Fruit fly (Drosophila melanogaster) whole organism, wandering third instar larva: Measurements from ENCODE around the gene CG11686.
A peak's percentile ranks its signal among the peaks of the same experiment; 100 is the strongest.

Experiments used
- Abd-B ChIP-seq: fragments of >200 bp; optimal IDR thresholded peaks from 2 replicates; lab custom pipeline; 2017; ENCODE audit warnings: missing biosample characterization, missing genetic modification characterization
- CG9705 ChIP-seq: fragments of 200-800 bp; sonication (Bioruptor generic); optimal IDR thresholded peaks from 2 replicates; lab custom pipeline; 2018; ENCODE audit warnings: missing biosample characterization, mild to moderate bottlenecking, missing genetic modification characterization
- CrebA ChIP-seq: fragments of 200-800 bp; sonication (Bioruptor generic); optimal IDR thresholded peaks from 2 replicates; lab custom pipeline; 2016; ENCODE audit warnings: missing biosample characterization, mild to moderate bottlenecking, missing genetic modification characterization, borderline replicate concordance
- Dfd ChIP-seq: fragments of >200 bp; optimal IDR thresholded peaks from 2 replicates; lab custom pipeline; 2017; ENCODE audit warnings: missing biosample characterization, missing genetic modification characterization
- Dif ChIP-seq: fragments of 200-275, 200-300 bp; sonication (Bioruptor generic); optimal IDR thresholded peaks from 2 replicates; lab custom pipeline; 2018; ENCODE audit warnings: missing biosample characterization, missing genetic modification characterization; ENCODE audit not compliant: partially characterized antibody
- GATAd ChIP-seq: sonication (Bioruptor generic); optimal IDR thresholded peaks from 2 replicates; lab custom pipeline; 2016; ENCODE audit warnings: missing biosample characterization, missing genetic modification characterization
- HLH106 ChIP-seq: fragments of 200-800 bp; optimal IDR thresholded peaks from 3 replicates; lab custom pipeline; 2019; ENCODE audit warnings: missing biosample characterization, mild to moderate bottlenecking, missing genetic modification characterization, moderate library complexity
- Hnf4 ChIP-seq: fragments of 200-800 bp; sonication (Bioruptor generic); optimal IDR thresholded peaks from 2 replicates; lab custom pipeline; 2016; ENCODE audit warnings: missing biosample characterization, mild to moderate bottlenecking, missing genetic modification characterization
- Hr83 ChIP-seq: fragments of 200-300 bp; sonication (Bioruptor generic); optimal IDR thresholded peaks from 2 replicates; lab custom pipeline; 2016; ENCODE audit warnings: missing biosample characterization, mild to moderate bottlenecking, missing genetic modification characterization, moderate library complexity; ENCODE audit not compliant: poor library complexity, severe bottlenecking
- Mio ChIP-seq: sonication (Bioruptor generic); optimal IDR thresholded peaks from 2 replicates; lab custom pipeline; 2016; ENCODE audit warnings: missing biosample characterization, missing genetic modification characterization
- Myc ChIP-seq: fragments of >200 bp; optimal IDR thresholded peaks from 2 replicates; lab custom pipeline; 2017
- N ChIP-seq: fragments of >200 bp; optimal IDR thresholded peaks from 2 replicates; lab custom pipeline; 2018; ENCODE audit warnings: missing biosample characterization, missing external identifiers, missing genetic modification characterization
- OdsH ChIP-seq: fragments of 200-800 bp; sonication (Bioruptor generic); optimal IDR thresholded peaks from 2 replicates; lab custom pipeline; 2016; ENCODE audit warnings: missing biosample characterization, mild to moderate bottlenecking, missing genetic modification characterization
- Rel ChIP-seq, 2 experiments: fragments of 200-800 bp; sonication (Bioruptor generic) in 1 of 2; optimal IDR thresholded peaks; 2 replicates in 1 of 2; 3 replicates in 1 of 2; lab custom pipeline; 2016 to 2019; ENCODE audit warnings: mild to moderate bottlenecking in 2 of 2, missing biosample characterization in 2 of 2, missing genetic modification characterization in 2 of 2, moderate library complexity in 1 of 2
- Sp1 ChIP-seq: fragments of 200-800 bp; sonication (Bioruptor generic); optimal IDR thresholded peaks from 3 replicates; lab custom pipeline; 2019; ENCODE audit warnings: missing biosample characterization, mild to moderate bottlenecking, missing genetic modification characterization, moderate library complexity
- Vsx2 ChIP-seq: fragments of 200-300, 225-300 bp; sonication (Bioruptor generic); optimal IDR thresholded peaks from 2 replicates; lab custom pipeline; 2018; ENCODE audit warnings: missing biosample characterization, missing genetic modification characterization; ENCODE audit not compliant: partially characterized antibody
- br ChIP-seq: fragments of 200-800 bp; sonication (Bioruptor generic); optimal IDR thresholded peaks from 2 replicates; lab custom pipeline; 2016; ENCODE audit warnings: missing biosample characterization, missing genetic modification characterization
- dl ChIP-seq, 2 experiments: fragments of 175-275, 200-275 bp in 1 of 2; fragments of 200-275 bp in 1 of 2; sonication (Bioruptor generic); optimal IDR thresholded peaks; lab custom pipeline; 2018; ENCODE audit warnings: mild to moderate bottlenecking in 2 of 2, missing biosample characterization in 2 of 2, missing genetic modification characterization in 2 of 2, moderate library complexity in 2 of 2; ENCODE audit not compliant: partially characterized antibody in 2 of 2, insufficient read depth in 1 of 2
- dmrt93B ChIP-seq: fragments of 200-800 bp; sonication (Bioruptor generic); optimal IDR thresholded peaks from 2 replicates; lab custom pipeline; 2018; ENCODE audit warnings: missing biosample characterization, mild to moderate bottlenecking, missing genetic modification characterization
- dsf ChIP-seq: sonication (Bioruptor generic); optimal IDR thresholded peaks from 2 replicates; lab custom pipeline; 2016; ENCODE audit warnings: missing biosample characterization, missing genetic modification characterization, borderline replicate concordance
- ey ChIP-seq: fragments of 200-800 bp; sonication (Bioruptor generic); optimal IDR thresholded peaks from 2 replicates; lab custom pipeline; 2016; ENCODE audit warnings: missing biosample characterization, missing genetic modification characterization
- foxo ChIP-seq, 2 experiments: fragments of 200-800 bp; sonication (Bioruptor generic); optimal IDR thresholded peaks; 2 replicates in 1 of 2; 3 replicates in 1 of 2; lab custom pipeline; 2016 to 2017; ENCODE audit warnings: missing biosample characterization in 2 of 2, missing genetic modification characterization in 2 of 2
- fru ChIP-seq: fragments of 200-800 bp; sonication (Bioruptor generic); optimal IDR thresholded peaks from 3 replicates; lab custom pipeline; 2016; ENCODE audit warnings: missing biosample characterization, mild to moderate bottlenecking, missing genetic modification characterization
- h ChIP-seq: fragments of 200-800 bp; sonication (Bioruptor generic); optimal IDR thresholded peaks from 3 replicates; lab custom pipeline; 2016; ENCODE audit warnings: missing biosample characterization, mild to moderate bottlenecking, missing genetic modification characterization
- jim ChIP-seq: fragments of 175-275, 200-325 bp; sonication (Bioruptor generic); optimal IDR thresholded peaks from 2 replicates; lab custom pipeline; 2016; ENCODE audit warnings: missing biosample characterization, mild to moderate bottlenecking, missing genetic modification characterization
- lola ChIP-seq: fragments of >200 bp; optimal IDR thresholded peaks from 2 replicates; lab custom pipeline; 2017; ENCODE audit warnings: missing biosample characterization, missing genetic modification characterization
- pan ChIP-seq: fragments of >200 bp; optimal IDR thresholded peaks from 2 replicates; lab custom pipeline; 2017
- psq ChIP-seq: fragments of 200-800 bp; sonication (Bioruptor generic); optimal IDR thresholded peaks from 3 replicates; lab custom pipeline; 2017; ENCODE audit warnings: missing biosample characterization, mild to moderate bottlenecking, missing genetic modification characterization, moderate library complexity
- rgr ChIP-seq: fragments of 200-800 bp; sonication (Bioruptor generic); optimal IDR thresholded peaks from 3 replicates; lab custom pipeline; 2016; ENCODE audit warnings: missing biosample characterization, mild to moderate bottlenecking, missing genetic modification characterization
- sv ChIP-seq: fragments of 200-800 bp; sonication (Bioruptor generic); optimal IDR thresholded peaks from 3 replicates; lab custom pipeline; 2016; ENCODE audit warnings: missing biosample characterization, missing genetic modification characterization
- usp ChIP-seq: fragments of >200 bp; optimal IDR thresholded peaks from 2 replicates; lab custom pipeline; 2017; ENCODE audit warnings: missing biosample characterization, missing genetic modification characterization
- woc ChIP-seq: sonication (Bioruptor generic); optimal IDR thresholded peaks from 2 replicates; lab custom pipeline; 2016; ENCODE audit warnings: missing biosample characterization, mild to moderate bottlenecking, missing genetic modification characterization

The CG11686 gene

dm6 chr3R:13260114-13260673 is at the start of gene CG11686:
TSS of gene CG11686 (plus strand) at chr3R:13260356.
- TF ChIP-seq usp (GFP tag; lab: Kevin White, UChicago) (no peak), dmrt93B (GFP tag; lab: Kevin White, UChicago) (no peak), h (peak; percentile 39), HLH106 (tag; lab: Kevin White, UChicago) (peak; percentile 28), Vsx2 (no peak), woc (GFP tag; lab: Kevin White, UChicago) (peak; percentile 77), Dif (GFP tag; lab: Kevin White, UChicago) (peak; percentile 65), Hnf4 (no peak), rgr (peak; percentile 53), Hr83 (GFP tag; lab: Kevin White, UChicago) (peak; percentile 55), Rel (GFP tag; optimal IDR thresholded peaks at IDR 0.05; lab: Kevin White, UChicago) (no peak), Rel (tag; optimal IDR thresholded peaks at IDR 0.05; lab: Kevin White, UChicago) (peak; percentile 58), Sp1 (GFP tag; lab: Kevin White, UChicago) (no peak), dsf (no peak), N (no peak), psq (GFP tag; lab: Kevin White, UChicago) (no peak), foxo (GFP tag; optimal IDR thresholded peaks at IDR 0.05; lab: Kevin White, UChicago) (peak in 1 of 2 experiments; percentile 14), br (GFP tag; lab: Kevin White, UChicago) (no peak), Myc (lab: Kevin White, UChicago) (no peak), sv (no peak), fru (peak; percentile 6)

- TF ChIP-seq h (no peak), Hnf4 (no peak), rgr (no peak), ey (GFP tag; lab: Kevin White, UChicago) (no peak), dsf (no peak), br (GFP tag; lab: Kevin White, UChicago) (no peak), GATAd (no peak), lola (no peak), foxo (GFP tag; optimal IDR thresholded peaks at IDR 0.05; lab: Kevin White, UChicago) (no peak), HLH106 (tag; lab: Kevin White, UChicago) (no peak), Rel (GFP tag; optimal IDR thresholded peaks at IDR 0.05; lab: Kevin White, UChicago) (no peak), Rel (tag; optimal IDR thresholded peaks at IDR 0.05; lab: Kevin White, UChicago) (no peak), OdsH (GFP tag; lab: Kevin White, UChicago) (no peak), Sp1 (GFP tag; lab: Kevin White, UChicago) (no peak)
Measured at dm6 chr3R:13214347-13214746, 45.8 kb upstream of the CG11686 start, which contains the start of gene CG8483. TSS of gene CG8483 (minus strand) at chr3R:13214465.

dm6 chr3R:13215100-13215499 is 45.1 kb upstream of the CG11686 start:
- TF ChIP-seq Mio (GFP tag; lab: Kevin White, UChicago) = no peak
- no peak for TF ChIP-seq Rel (GFP tag; optimal IDR thresholded peaks at IDR 0.05; lab: Kevin White, UChicago)
- no peak for TF ChIP-seq Rel (tag; optimal IDR thresholded peaks at IDR 0.05; lab: Kevin White, UChicago)
- no peak for TF ChIP-seq Dfd (GFP tag; lab: Kevin White, UChicago)
- no peak for TF ChIP-seq usp (GFP tag; lab: Kevin White, UChicago)
- TF ChIP-seq Sp1 (GFP tag; lab: Kevin White, UChicago) = peak; percentile 30
- TF ChIP-seq h = peak; percentile 5
- no peak for TF ChIP-seq jim (GFP tag; lab: Kevin White, UChicago)
- no peak for TF ChIP-seq pan (lab: Kevin White, UChicago)
- TF ChIP-seq OdsH (GFP tag; lab: Kevin White, UChicago) = no peak
- TF ChIP-seq Abd-B (GFP tag; lab: Kevin White, UChicago) = no peak
- TF ChIP-seq dsf = no peak
- TF ChIP-seq CG9705 (GFP tag; lab: Kevin White, UChicago) = no peak
- peak; percentile 47 for TF ChIP-seq HLH106 (tag; lab: Kevin White, UChicago)
- no peak for TF ChIP-seq sv
- no peak for TF ChIP-seq CrebA (GFP tag; lab: Kevin White, UChicago)
- no peak for TF ChIP-seq dl (GFP tag; optimal IDR thresholded peaks at IDR 0.05; lab: Kevin White, UChicago; ENCODE audit: insufficient read depth in 1 of 2, partially characterized antibody in 2 of 2)
- TF ChIP-seq dmrt93B (GFP tag; lab: Kevin White, UChicago) = no peak
- TF ChIP-seq GATAd = no peak
- TF ChIP-seq woc (GFP tag; lab: Kevin White, UChicago) = no peak
- TF ChIP-seq lola = no peak
- no peak for TF ChIP-seq fru
- TF ChIP-seq foxo (GFP tag; optimal IDR thresholded peaks at IDR 0.05; lab: Kevin White, UChicago) = peak in 1 of 2 experiments; percentile 13
- TF ChIP-seq psq (GFP tag; lab: Kevin White, UChicago) = no peak
- TF ChIP-seq, all 38 proteins: peak for 4
